Worm (Caenorhabditis elegans): Measurements from ENCODE around the gene C07D10.6.

DNA sequence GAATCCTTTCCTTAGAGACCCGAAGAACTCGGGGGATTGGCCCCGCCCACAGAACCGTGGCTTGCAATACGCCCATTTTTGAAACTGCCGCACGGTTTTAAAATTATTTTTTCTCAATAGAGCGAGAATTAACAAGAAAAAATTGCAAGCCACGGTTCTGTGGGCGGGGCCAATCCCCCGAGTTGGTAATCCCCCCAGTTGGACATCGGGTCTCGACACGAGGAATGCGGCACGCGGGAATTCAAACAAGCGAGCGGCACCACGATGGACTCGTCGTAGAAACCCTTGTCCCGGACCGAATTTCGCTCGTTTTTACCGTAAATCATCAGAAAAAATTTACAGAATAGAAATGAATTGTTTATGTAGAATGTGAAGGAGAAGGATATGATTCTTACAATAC is 26.1 kb upstream of the C07D10.6 start:
- TF ChIP-seq ceh-9 (tag; optimal IDR thresholded peaks at IDR 0.05) (no peak), unc-3 (GFP tag; conservative IDR thresholded peaks at IDR 0.05) (no peak), unc-3 (tag; optimal IDR thresholded peaks at IDR 0.05) (no peak), pqm-1 (tag; optimal IDR thresholded peaks at IDR 0.05) (no peak), unc-55 (GFP tag; optimal IDR thresholded peaks at IDR 0.05) (no peak)
